Worm (Caenorhabditis elegans): ENCODE measurements around the gene nhr-108.

DNA sequence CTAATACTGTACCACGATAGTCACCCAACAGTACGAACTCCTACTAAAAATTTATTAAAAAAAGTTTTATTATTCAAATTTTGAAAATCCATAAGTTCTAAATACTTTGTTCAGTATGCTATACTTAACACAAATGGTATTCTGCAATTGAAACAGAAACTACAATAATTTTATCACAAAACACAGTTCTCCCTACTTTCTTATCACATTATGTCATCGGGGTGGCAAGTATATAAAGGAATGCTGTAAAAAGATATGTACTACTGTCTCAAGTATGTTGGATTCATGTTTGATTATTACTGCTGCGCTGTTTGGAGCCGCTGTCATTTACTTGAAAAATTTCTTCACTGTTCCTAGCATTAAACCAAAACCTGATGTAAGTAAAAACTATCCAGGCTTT, 3.2 kb downstream of the nhr-108 start, which contains the start of gene cdr-1:
- TF ChIP-seq dao-5 (tag; optimal IDR thresholded peaks at IDR 0.05) (no peak), him-1 (tag; optimal IDR thresholded peaks at IDR 0.05) (no peak)

Data from whole organism, L4/young adult.